Worm (Caenorhabditis elegans) whole organism, midembryonic: Measurements from ENCODE around the gene mpst-4.

Experiments used
- cog-1 ChIP-seq: sonication (generic microtip); optimal IDR thresholded peaks from 2 replicates; lab custom pipeline; 2016; ENCODE audit warnings: missing genetic modification characterization, missing compliant biosample characterization
- flt-1 ChIP-seq: fragments of 200-800 bp; sonication (Bioruptor generic); IDR thresholded peaks from 2 replicates; pipeline ENCODE4 v1.3.6; 2022; ENCODE audit warnings: missing genetic modification characterization, missing compliant biosample characterization
- ref-1 ChIP-seq: fragments of 200-800 bp; sonication (Bioruptor generic); conservative IDR thresholded peaks from 2 replicates; pipeline ENCODE4 v1.3.6; 2022; ENCODE audit warnings: missing genetic modification reagents, missing genetic modification characterization, missing compliant biosample characterization
- ztf-23 ChIP-seq: fragments of 200-800 bp; sonication (Bioruptor generic); IDR thresholded peaks from 2 replicates; pipeline ENCODE4 v1.3.6; 2022; ENCODE audit warnings: missing genetic modification reagents, missing genetic modification characterization, missing compliant biosample characterization

ce11 chrII:4867476-4867875, 4.2 kb upstream of the mpst-4 start, which contains the start of gene col-17:
- TF ChIP-seq flt-1 (GFP tag; lab: Robert Waterston, UW) (no peak), ztf-23 (GFP tag; lab: Robert Waterston, UW) (no peak), cog-1 (tag; lab: Kevin White, UChicago) (no peak), ref-1 (GFP tag; lab: Robert Waterston, UW) (no peak)
